Worm (Caenorhabditis elegans): ENCODE results near the gene srx-31.

srx-31 gene

DNA sequence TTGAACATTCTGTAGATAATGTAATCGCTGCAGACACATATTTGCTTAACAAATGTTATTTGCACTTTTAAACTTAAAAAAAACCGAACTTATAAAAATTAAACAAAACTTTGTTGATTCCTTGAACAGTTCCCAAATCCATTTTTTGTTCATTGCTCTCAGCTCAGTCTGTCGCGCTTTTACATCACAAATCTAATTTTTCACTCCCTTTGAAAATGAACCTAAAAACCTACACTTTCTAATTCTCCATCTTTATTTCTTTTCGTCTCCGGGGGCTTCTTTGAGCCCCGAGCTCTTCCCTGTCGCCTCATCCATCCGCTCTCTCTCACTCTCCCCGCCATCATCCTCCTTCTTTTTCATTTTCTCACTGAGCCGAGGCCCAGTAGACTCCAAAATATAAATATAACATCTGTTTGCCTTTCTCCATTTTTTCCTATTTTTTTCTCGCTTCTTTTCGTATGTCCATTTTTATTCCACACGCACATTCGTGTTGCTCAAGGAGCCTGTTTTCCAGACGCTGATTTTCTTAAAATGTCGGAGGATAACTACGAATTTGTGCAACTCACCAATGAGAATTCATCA, 12.4 kb downstream of the srx-31 start, which contains the start of gene R13D11.4 (continued):
- no peak for TF ChIP-seq isw-1 (GFP tag; IDR thresholded peaks at IDR 0.05)
- no peak for TF ChIP-seq egl-13 (tag; optimal IDR thresholded peaks at IDR 0.05)
- TF ChIP-seq ztf-4 (tag; optimal IDR thresholded peaks at IDR 0.05), result no peak
- peak; percentile 46 for TF ChIP-seq dsc-1 (tag; optimal IDR thresholded peaks at IDR 0.05)

DNA sequence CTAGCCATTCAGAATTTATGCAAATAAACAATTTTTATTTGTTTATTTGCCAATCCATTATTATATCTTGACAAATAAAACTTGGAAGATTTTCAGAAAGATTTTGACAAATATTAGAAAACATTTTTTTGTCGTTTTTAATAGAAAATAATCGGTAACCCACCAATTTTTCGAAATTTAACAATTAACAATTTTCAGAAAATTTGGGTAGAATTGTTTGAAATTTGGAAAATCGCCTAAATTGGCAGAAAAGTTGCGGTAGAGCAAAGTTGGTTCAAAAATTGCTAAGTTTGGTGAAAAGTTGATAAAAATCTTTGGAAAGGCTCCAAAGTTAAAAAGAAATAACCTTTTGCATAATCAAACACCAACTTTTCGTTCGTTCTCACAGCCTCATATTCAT, 14.6 kb downstream of the srx-31 start:
- TF ChIP-seq lin-14 (GFP tag; optimal IDR thresholded peaks at IDR 0.05) (no peak), zag-1 (tag; optimal IDR thresholded peaks at IDR 0.05) (no peak), snu-23 (GFP tag; optimal IDR thresholded peaks at IDR 0.05) (no peak), skn-1 (tag; optimal IDR thresholded peaks at IDR 0.05) (no peak), nhr-90 (tag; optimal IDR thresholded peaks at IDR 0.05; ENCODE audit: poor library complexity) (no peak), xbp-1 (tag; optimal IDR thresholded peaks at IDR 0.05) (no peak), nhr-20 (tag; optimal IDR thresholded peaks at IDR 0.05) (no peak), unc-62 (GFP tag; optimal IDR thresholded peaks at IDR 0.05) (no peak), ceh-82 (tag; optimal IDR thresholded peaks at IDR 0.05) (no peak), lir-3 (tag; optimal IDR thresholded peaks at IDR 0.05; ENCODE audit: poor library complexity) (no peak), Y116A8C.19 (tag; optimal IDR thresholded peaks at IDR 0.05; ENCODE audit: borderline replicate concordance) (no peak), elt-3 (tag; optimal IDR thresholded peaks at IDR 0.05) (no peak), mef-2 (tag; optimal IDR thresholded peaks at IDR 0.05) (no peak), isw-1 (GFP tag; IDR thresholded peaks at IDR 0.05) (no peak)

DNA sequence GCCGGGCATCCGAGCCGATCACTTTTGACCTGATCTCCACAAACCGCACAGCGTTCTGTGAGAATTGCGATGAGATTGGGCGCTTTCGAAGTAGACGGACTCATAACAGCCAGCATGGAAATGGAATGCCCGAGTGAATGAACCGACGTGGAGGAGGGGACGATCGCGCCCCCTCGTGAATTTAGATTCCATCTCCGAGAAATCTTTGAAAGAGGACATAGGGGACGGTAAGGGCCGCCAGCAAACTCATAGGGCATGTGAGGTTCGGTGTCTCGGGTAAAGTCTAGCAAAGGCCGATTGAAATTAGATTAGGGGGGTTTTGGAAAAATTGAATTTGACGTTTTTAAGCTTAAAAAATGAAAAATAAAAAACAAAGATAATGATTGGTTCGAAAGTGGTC, 18.3 kb downstream of the srx-31 start, which contains the start of gene nhr-270:
TSS of gene nhr-270 (minus strand) at position 257 of the 400 bp plus-strand sequence.
- TF ChIP-seq nhr-85 (tag) (peak; percentile 41), lin-14 (GFP tag; optimal IDR thresholded peaks at IDR 0.05) (peak; percentile 32), fos-1 (tag; optimal IDR thresholded peaks at IDR 0.05) (no peak)

DNA sequence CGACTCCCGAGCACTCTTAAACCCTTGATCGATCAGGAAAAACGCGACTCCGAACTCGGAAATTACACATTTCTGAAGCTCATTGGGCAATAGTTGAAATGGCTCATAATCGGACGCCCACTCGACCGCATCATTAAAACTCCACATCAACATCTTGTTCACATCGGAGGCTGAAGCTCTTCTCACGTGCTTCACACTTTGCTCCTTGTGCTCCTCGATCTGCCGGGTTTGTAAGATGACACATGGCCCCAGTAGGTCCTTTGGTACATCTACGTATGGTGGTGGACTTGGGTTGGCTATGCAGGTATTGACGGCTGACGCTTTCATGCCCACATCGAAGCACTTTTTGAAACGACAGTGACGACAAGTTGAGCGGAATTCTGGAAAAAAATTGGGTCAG, 19.4 kb downstream of the srx-31 start:
- TF ChIP-seq tbx-2 (tag; optimal IDR thresholded peaks at IDR 0.05), result no peak
- no peak for TF ChIP-seq C04F5.9 (tag; optimal IDR thresholded peaks at IDR 0.05)
- no peak for TF ChIP-seq lsy-2 (tag; optimal IDR thresholded peaks at IDR 0.05)
- no peak for TF ChIP-seq hlh-4 (tag; optimal IDR thresholded peaks at IDR 0.05)
- TF ChIP-seq C34B4.2 (tag; optimal IDR thresholded peaks at IDR 0.05), result no peak
- no peak for TF ChIP-seq xbp-1 (tag; optimal IDR thresholded peaks at IDR 0.05)
- TF ChIP-seq nhr-47 (tag; optimal IDR thresholded peaks at IDR 0.05), result no peak
- no peak for TF ChIP-seq nhr-76 (tag; optimal IDR thresholded peaks at IDR 0.05)
- TF ChIP-seq egl-27 (tag; optimal IDR thresholded peaks at IDR 0.05), result no peak
- TF ChIP-seq lin-35 (GFP tag; optimal IDR thresholded peaks at IDR 0.05), result no peak
- no peak for TF ChIP-seq nhr-19 (GFP tag; conservative IDR thresholded peaks at IDR 0.05)
- TF ChIP-seq alr-1 (tag; optimal IDR thresholded peaks at IDR 0.05; ENCODE audit: borderline replicate concordance), result no peak
- no peak for TF ChIP-seq ces-1 (GFP tag; optimal IDR thresholded peaks at IDR 0.05)
- TF ChIP-seq Y116A8C.19 (tag; optimal IDR thresholded peaks at IDR 0.05; ENCODE audit: borderline replicate concordance), result no peak
- no peak for TF ChIP-seq pax-3 (tag; optimal IDR thresholded peaks at IDR 0.05)
- TF ChIP-seq ceh-82 (tag; optimal IDR thresholded peaks at IDR 0.05), result no peak
- no peak for TF ChIP-seq efl-3 (GFP tag; optimal IDR thresholded peaks at IDR 0.05)

DNA sequence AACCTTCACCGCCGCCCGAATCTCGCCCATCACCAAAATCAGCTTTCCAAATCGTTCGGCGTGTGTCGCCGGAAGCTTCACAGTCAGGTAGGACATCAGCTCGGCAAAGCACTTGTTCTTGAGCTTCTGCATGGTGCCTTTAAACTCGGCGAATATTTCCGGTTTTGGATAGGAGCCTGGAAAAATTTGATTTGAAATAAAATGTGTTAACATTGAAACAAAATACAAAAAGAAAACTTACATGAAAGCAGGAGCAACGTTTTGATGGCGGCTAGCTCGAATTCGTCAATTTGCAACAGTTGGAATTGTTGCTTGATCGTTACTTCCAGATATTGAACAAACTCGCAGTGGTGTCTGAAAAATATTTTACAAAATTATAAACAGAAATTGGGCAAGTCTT, 20.1 kb downstream of the srx-31 start:
- TF ChIP-seq nhr-237 (tag; optimal IDR thresholded peaks at IDR 0.05), result no peak
- no peak for TF ChIP-seq pax-3 (tag; optimal IDR thresholded peaks at IDR 0.05)
- TF ChIP-seq unc-98 (GFP tag; IDR thresholded peaks at IDR 0.05), result no peak
- TF ChIP-seq C16A3.4 (tag; optimal IDR thresholded peaks at IDR 0.05), result no peak

All from whole organism, L1 larva.